Worm (Caenorhabditis elegans) whole organism, late embryonic: Measurements from ENCODE around the gene lite-1.

Experiments used
- C08G9.2 ChIP-seq: sonication (generic microtip); optimal IDR thresholded peaks from 2 replicates; lab custom pipeline; 2016; ENCODE audit warnings: mild to moderate bottlenecking, missing genetic modification characterization, moderate library complexity, missing compliant biosample characterization
- C38D4.7 ChIP-seq: fragments of 200-800 bp; sonication (Bioruptor generic); optimal IDR thresholded peaks from 2 replicates; lab custom pipeline; 2018; ENCODE audit warnings: mild to moderate bottlenecking, missing genetic modification characterization, moderate library complexity, missing compliant biosample characterization
- F13H6.1 ChIP-seq: sonication (generic microtip); optimal IDR thresholded peaks from 2 replicates; lab custom pipeline; 2016; ENCODE audit warnings: missing genetic modification characterization, missing compliant biosample characterization
- K02D7.2 ChIP-seq: sonication (generic microtip); optimal IDR thresholded peaks from 2 replicates; lab custom pipeline; 2017; ENCODE audit warnings: mild to moderate bottlenecking, missing genetic modification characterization, missing compliant biosample characterization
- K09A11.1 ChIP-seq: sonication (generic microtip); optimal IDR thresholded peaks from 2 replicates; lab custom pipeline; 2017; ENCODE audit warnings: antibody characterized with exemption, mild to moderate bottlenecking, missing genetic modification characterization, missing compliant biosample characterization; ENCODE audit not compliant: insufficient read depth
- Y22D7AL.16 ChIP-seq: sonication (generic microtip); optimal IDR thresholded peaks from 2 replicates; lab custom pipeline; 2016; ENCODE audit warnings: missing genetic modification characterization, missing compliant biosample characterization
- ahr-1 ChIP-seq: sonication (generic microtip); optimal IDR thresholded peaks from 2 replicates; lab custom pipeline; 2016; ENCODE audit warnings: missing genetic modification characterization, missing compliant biosample characterization
- ceh-14 ChIP-seq: sonication (generic microtip); optimal IDR thresholded peaks from 2 replicates; lab custom pipeline; 2016; ENCODE audit warnings: missing genotype, missing genetic modification characterization, missing compliant biosample characterization
- ceh-19 ChIP-seq: fragments of 200-800 bp; sonication (Bioruptor generic); optimal IDR thresholded peaks from 2 replicates; lab custom pipeline; 2018; ENCODE audit warnings: mild to moderate bottlenecking, missing genetic modification characterization, missing compliant biosample characterization
- ceh-2 ChIP-seq: sonication (generic microtip); optimal IDR thresholded peaks from 2 replicates; lab custom pipeline; 2016; ENCODE audit warnings: missing genotype, missing genetic modification characterization, missing compliant biosample characterization
- ceh-22 ChIP-seq: sonication (generic microtip); optimal IDR thresholded peaks from 2 replicates; lab custom pipeline; 2017; ENCODE audit warnings: missing biosample characterization, missing genetic modification characterization
- ceh-24 ChIP-seq: sonication (generic microtip); optimal IDR thresholded peaks from 2 replicates; lab custom pipeline; 2016; ENCODE audit warnings: mild to moderate bottlenecking, missing genetic modification characterization, missing compliant biosample characterization
- ceh-31 ChIP-seq: sonication (generic microtip); optimal IDR thresholded peaks from 2 replicates; lab custom pipeline; 2016; ENCODE audit warnings: missing genetic modification characterization, missing compliant biosample characterization
- ceh-34 ChIP-seq: sonication (generic microtip); optimal IDR thresholded peaks from 2 replicates; lab custom pipeline; 2016; ENCODE audit warnings: mild to moderate bottlenecking, missing genetic modification characterization, missing compliant biosample characterization
- ceh-48 ChIP-seq: sonication (generic microtip); optimal IDR thresholded peaks from 2 replicates; lab custom pipeline; 2016; ENCODE audit warnings: missing genetic modification characterization, inconsistent platforms, missing compliant biosample characterization
- che-1 ChIP-seq: sonication (generic microtip); optimal IDR thresholded peaks from 2 replicates; lab custom pipeline; 2016; ENCODE audit warnings: mild to moderate bottlenecking, missing genetic modification characterization, missing compliant biosample characterization
- elt-2 ChIP-seq: sonication (generic microtip); optimal IDR thresholded peaks from 2 replicates; lab custom pipeline; 2016; ENCODE audit warnings: missing genetic modification reagents, missing genetic modification characterization, missing compliant biosample characterization
- elt-4 ChIP-seq: sonication (generic microtip); optimal IDR thresholded peaks from 2 replicates; lab custom pipeline; 2016; ENCODE audit warnings: missing genetic modification characterization, missing compliant biosample characterization
- fkh-6 ChIP-seq: sonication (generic microtip); optimal IDR thresholded peaks from 2 replicates; lab custom pipeline; 2016; ENCODE audit warnings: missing genetic modification characterization, missing compliant biosample characterization
- gmeb-2 ChIP-seq: sonication (generic microtip); optimal IDR thresholded peaks from 2 replicates; lab custom pipeline; 2016; ENCODE audit warnings: missing genetic modification characterization, inconsistent platforms, missing compliant biosample characterization
- hlh-13 ChIP-seq: fragments of 200-800 bp; sonication (Bioruptor generic); optimal IDR thresholded peaks from 2 replicates; lab custom pipeline; 2018; ENCODE audit warnings: mild to moderate bottlenecking, missing genetic modification characterization, missing compliant biosample characterization
- hlh-15 ChIP-seq: sonication (generic microtip); optimal IDR thresholded peaks from 2 replicates; lab custom pipeline; 2016; ENCODE audit warnings: missing genetic modification characterization, missing compliant biosample characterization
- hlh-8 ChIP-seq: sonication (generic microtip); optimal IDR thresholded peaks from 2 replicates; lab custom pipeline; 2016; ENCODE audit warnings: missing genotype, missing genetic modification characterization, missing compliant biosample characterization
- lim-6 ChIP-seq: sonication (generic microtip); optimal IDR thresholded peaks from 2 replicates; lab custom pipeline; 2016; ENCODE audit warnings: missing genetic modification characterization, missing compliant biosample characterization
- lin-11 ChIP-seq: fragments of 200-800 bp; sonication (Bioruptor generic); optimal IDR thresholded peaks from 2 replicates; lab custom pipeline; 2018; ENCODE audit warnings: mild to moderate bottlenecking, missing genetic modification characterization, missing compliant biosample characterization
- madf-2 ChIP-seq: sonication (generic microtip); optimal IDR thresholded peaks from 2 replicates; lab custom pipeline; 2017; ENCODE audit warnings: missing genetic modification characterization, missing compliant biosample characterization
- mec-3 ChIP-seq: sonication (generic microtip); optimal IDR thresholded peaks from 2 replicates; lab custom pipeline; 2016; ENCODE audit warnings: borderline replicate concordance, missing genetic modification characterization, missing compliant biosample characterization
- nhr-11 ChIP-seq: fragments of 150-350 bp; optimal IDR thresholded peaks from 2 replicates; lab custom pipeline; 2014; ENCODE audit warnings: missing biosample characterization, missing genetic modification characterization
- npax-4 ChIP-seq: sonication (generic microtip); optimal IDR thresholded peaks from 2 replicates; lab custom pipeline; 2016; ENCODE audit warnings: missing genetic modification characterization, missing compliant biosample characterization
- pax-1 ChIP-seq: fragments of 150-350 bp; optimal IDR thresholded peaks from 2 replicates; lab custom pipeline; 2014; ENCODE audit warnings: missing biosample characterization, missing genetic modification characterization
- pha-2 ChIP-seq: sonication (generic microtip); optimal IDR thresholded peaks from 2 replicates; lab custom pipeline; 2017; ENCODE audit warnings: mild to moderate bottlenecking, missing genetic modification characterization, missing compliant biosample characterization
- sdc-2 ChIP-seq: sonication (generic microtip); optimal IDR thresholded peaks from 2 replicates; lab custom pipeline; 2016; ENCODE audit warnings: missing genotype, missing genetic modification characterization, missing compliant biosample characterization
- sox-4 ChIP-seq: sonication (generic microtip); optimal IDR thresholded peaks from 2 replicates; lab custom pipeline; 2017; ENCODE audit warnings: mild to moderate bottlenecking, missing genetic modification characterization, inconsistent platforms, missing compliant biosample characterization
- syd-9 ChIP-seq: sonication (generic microtip); optimal IDR thresholded peaks from 2 replicates; lab custom pipeline; 2016; ENCODE audit warnings: mild to moderate bottlenecking, missing genetic modification characterization, moderate library complexity, missing compliant biosample characterization
- tbx-2 ChIP-seq: sonication (generic microtip); optimal IDR thresholded peaks from 2 replicates; lab custom pipeline; 2016; ENCODE audit warnings: missing genetic modification characterization, missing compliant biosample characterization
- tbx-7 ChIP-seq: sonication (generic microtip); optimal IDR thresholded peaks from 2 replicates; lab custom pipeline; 2016; ENCODE audit warnings: missing genotype, missing genetic modification characterization, missing compliant biosample characterization
- unc-55 ChIP-seq: sonication (generic microtip); optimal IDR thresholded peaks from 2 replicates; lab custom pipeline; 2017; ENCODE audit warnings: missing biosample characterization, missing genetic modification reagents, missing genetic modification characterization
- unc-86 ChIP-seq: sonication (generic microtip); optimal IDR thresholded peaks from 2 replicates; lab custom pipeline; 2016; ENCODE audit warnings: missing genetic modification characterization, missing compliant biosample characterization
- zip-5 ChIP-seq: sonication (generic microtip); optimal IDR thresholded peaks from 2 replicates; lab custom pipeline; 2016; ENCODE audit warnings: missing genetic modification characterization, missing compliant biosample characterization

The lite-1 gene

ce11 chrX:6276701-6277100 lies 46.1 kb upstream of the lite-1 start:
- no peak for TF ChIP-seq elt-4
- no peak for TF ChIP-seq K02D7.2 (tag; lab: Kevin White, UChicago)
- TF ChIP-seq F13H6.1 (tag; lab: Kevin White, UChicago), result no peak
- TF ChIP-seq npax-4 (tag; lab: Kevin White, UChicago), result no peak
- TF ChIP-seq pax-1 (tag; lab: Kevin White, UChicago), result no peak
- no peak for TF ChIP-seq tbx-2 (tag; lab: Kevin White, UChicago)
- TF ChIP-seq syd-9 (tag; lab: Kevin White, UChicago), result no peak
- TF ChIP-seq lin-11 (tag; lab: Kevin White, UChicago), result no peak
- TF ChIP-seq ceh-34 (tag; lab: Kevin White, UChicago), result no peak
- TF ChIP-seq gmeb-2 (tag; lab: Kevin White, UChicago), result no peak
- no peak for TF ChIP-seq ceh-14 (tag; lab: Kevin White, UChicago)
- TF ChIP-seq ceh-24 (tag; lab: Kevin White, UChicago), result no peak
- no peak for TF ChIP-seq hlh-13 (GFP tag; lab: Kevin White, UChicago)

ce11 chrX:6275343-6275742 lies 44.8 kb upstream of the lite-1 start:
- no peak for TF ChIP-seq mec-3 (tag; lab: Kevin White, UChicago)

- no peak for TF ChIP-seq zip-5 (tag; lab: Kevin White, UChicago)
These were observed 43.7 kb upstream of the lite-1 start for ce11 chrX:6274270-6274669.

ce11 chrX:6273772-6274171 lies 43.2 kb upstream of the lite-1 start:
- TF ChIP-seq madf-2 (tag; lab: Kevin White, UChicago) (no peak), C38D4.7 (no peak), ceh-2 (no peak), lim-6 (tag; lab: Kevin White, UChicago) (no peak), ceh-31 (no peak), Y22D7AL.16 (no peak), hlh-8 (no peak), ceh-48 (tag; lab: Kevin White, UChicago) (no peak), che-1 (tag; lab: Kevin White, UChicago) (no peak), tbx-7 (no peak), ahr-1 (tag; lab: Kevin White, UChicago) (no peak), lin-11 (tag; lab: Kevin White, UChicago) (no peak), unc-55 (GFP tag; lab: Kevin White, UChicago) (no peak)

- no peak for TF ChIP-seq sox-4 (tag; lab: Kevin White, UChicago)
- TF ChIP-seq elt-2 (tag; lab: Kevin White, UChicago), result peak; percentile 62
These were observed 41.1 kb upstream of the lite-1 start, which contains the start of gene lro-1 for ce11 chrX:6271718-6272117. Gene lro-1, plus strand, starts transcription at chrX:6272089.

ce11 chrX:6266739-6267138 lies 36.2 kb upstream of the lite-1 start, which contains the start of gene W05H9.2:
Gene W05H9.2, plus strand, starts transcription at chrX:6267039.
- no peak for TF ChIP-seq elt-2 (tag; lab: Kevin White, UChicago)
- TF ChIP-seq K02D7.2 (tag; lab: Kevin White, UChicago), result no peak
- TF ChIP-seq C38D4.7, result no peak
- TF ChIP-seq C08G9.2 (tag; lab: Kevin White, UChicago), result no peak
- TF ChIP-seq pha-2 (tag; lab: Kevin White, UChicago), result no peak
- no peak for TF ChIP-seq lim-6 (tag; lab: Kevin White, UChicago)
- TF ChIP-seq ceh-48 (tag; lab: Kevin White, UChicago), result no peak
- no peak for TF ChIP-seq hlh-15 (tag; lab: Kevin White, UChicago)
- TF ChIP-seq K09A11.1, result no peak
- no peak for TF ChIP-seq zip-5 (tag; lab: Kevin White, UChicago)
- TF ChIP-seq ceh-19, result no peak
- TF ChIP-seq fkh-6 (tag; lab: Kevin White, UChicago), result no peak
- TF ChIP-seq nhr-11, result no peak
- no peak for TF ChIP-seq lin-11 (tag; lab: Kevin White, UChicago)
- TF ChIP-seq unc-86 (tag; lab: Kevin White, UChicago), result no peak
- no peak for TF ChIP-seq ahr-1 (tag; lab: Kevin White, UChicago)
- no peak for TF ChIP-seq sdc-2 (tag; lab: Kevin White, UChicago)
- TF ChIP-seq ceh-22 (tag; lab: Kevin White, UChicago), result no peak
- no peak for TF ChIP-seq ceh-24 (tag; lab: Kevin White, UChicago)
- no peak for TF ChIP-seq tbx-7
